Worm (Caenorhabditis elegans) whole organism, early embryonic: Measurements from ENCODE around the gene nspg-10.

Source experiments
- aly-1 ChIP-seq: sonication (generic microtip); optimal IDR thresholded peaks from 2 replicates; lab custom pipeline; 2016; ENCODE audit warnings: missing genetic modification characterization, missing compliant biosample characterization
- ama-1 ChIP-seq: fragments of 150-350 bp; optimal IDR thresholded peaks from 2 replicates; lab custom pipeline; 2014
- ceh-13 ChIP-seq: fragments of 200-800 bp; sonication (Bioruptor generic); optimal IDR thresholded peaks from 2 replicates; lab custom pipeline; 2018; ENCODE audit warnings: mild to moderate bottlenecking, missing genetic modification characterization, missing compliant biosample characterization
- hmbx-1 ChIP-seq: sonication (generic microtip); optimal IDR thresholded peaks from 2 replicates; lab custom pipeline; 2016; ENCODE audit warnings: mild to moderate bottlenecking, missing genetic modification characterization, missing compliant biosample characterization

DNA sequence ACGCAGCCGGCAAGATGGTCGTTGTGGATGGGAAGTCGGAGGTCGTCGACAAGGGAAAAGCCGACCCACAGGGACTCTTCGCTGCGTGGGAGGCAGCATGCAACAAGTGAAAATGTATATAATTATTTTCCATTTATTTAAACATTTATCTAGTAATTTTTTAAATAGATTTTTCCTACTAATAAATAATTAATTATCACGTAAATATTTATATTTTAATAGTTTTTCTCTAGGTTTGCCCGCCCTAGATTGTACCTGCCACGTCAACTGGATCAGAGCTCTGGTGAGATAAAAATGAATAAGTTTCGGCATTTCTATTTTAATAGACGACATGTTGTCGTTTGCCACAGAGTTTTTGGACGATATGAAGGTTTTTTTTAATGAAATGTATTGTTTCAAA, 47.4 kb downstream of the nspg-10 start, which contains the start of gene psr-1:
- TF ChIP-seq ama-1 (lab: Kevin White, UChicago) (no peak), hmbx-1 (tag; lab: Kevin White, UChicago) (no peak), ceh-13 (GFP tag; lab: Kevin White, UChicago) (no peak), aly-1 (tag; lab: Kevin White, UChicago) (no peak)
